Worm (Caenorhabditis elegans): ENCODE measurements around the gene B0393.7.

DNA sequence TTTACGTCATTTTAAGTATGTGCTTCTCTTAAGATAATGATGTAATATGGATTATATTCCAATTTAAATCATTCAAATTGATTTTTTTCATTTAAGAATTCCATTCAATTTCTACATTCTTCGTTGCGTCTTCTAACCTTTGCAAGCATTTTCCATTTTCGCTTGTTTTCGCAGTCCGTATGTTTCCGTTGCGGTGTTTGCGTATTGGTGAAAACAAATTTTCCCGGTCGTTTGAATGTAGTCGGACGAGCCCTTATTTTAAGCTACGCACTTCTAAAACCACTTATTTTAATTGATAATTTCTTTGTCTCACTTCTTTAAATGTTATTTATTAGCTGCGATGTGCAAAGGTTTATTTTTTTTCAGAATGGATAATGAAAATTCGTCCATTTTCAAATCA, 7.8 kb upstream of the B0393.7 start, which contains the start of gene mel-28:
- TF ChIP-seq him-1 (tag; optimal IDR thresholded peaks at IDR 0.05) (no peak), dao-5 (tag; optimal IDR thresholded peaks at IDR 0.05) (no peak), W03F9.2 (tag; optimal IDR thresholded peaks at IDR 0.05) (no peak)
